1 fruit fly cellular context compared by ENCODE assay signal in genomic region chr3R:23167507-23168324, dm6.
A peak's percentile ranks its signal among the peaks of the same experiment; 100 is the strongest.
TF ChIP-seq lines count a peak whose summit lies in the region.

Irk1 (plus strand) TSS chr3R:23168317.

TF ChIP-seq in whole organism, embryonic, 481 proteins besides CTCF, POLR2A, EP300 and RAD21 (continued from another document and continues in another):
- peak; percentile 32; the same call in 1 of the 2 replicates for TF ChIP-seq vvl (GFP tag; IDR thresholded peaks at IDR 0.05; lab: Robert Waterston, UW)
- TF ChIP-seq Hsf (GFP tag; optimal IDR thresholded peaks at IDR 0.05; lab: Kevin White, UChicago), result no peak
- no peak for TF ChIP-seq CG1647 (GFP tag; optimal IDR thresholded peaks at IDR 0.05; lab: Kevin White, UChicago)
- no peak for TF ChIP-seq Ssrp (tag; optimal IDR thresholded peaks at IDR 0.05; lab: Kevin White, UChicago)
- TF ChIP-seq CG11456 (GFP tag; IDR thresholded peaks at IDR 0.05; lab: Robert Waterston, UW), result 0 out of 3 replicates have a peak, but pooled peaks have one; percentile 28
- TF ChIP-seq CG9932 (GFP tag; IDR thresholded peaks at IDR 0.05; lab: Robert Waterston, UW), result peak; percentile 31; the same call in 1 of the 2 replicates
- no peak for TF ChIP-seq HLHmδ (GFP tag; optimal IDR thresholded peaks at IDR 0.05; lab: Kevin White, UChicago)
- TF ChIP-seq eve (GFP tag; optimal IDR thresholded peaks at IDR 0.05; lab: Kevin White, UChicago), result no peak
- peak; percentile 14 for TF ChIP-seq CG7839 (tag; optimal IDR thresholded peaks at IDR 0.05; lab: Kevin White, UChicago)
- TF ChIP-seq CG34422 (GFP tag; IDR thresholded peaks at IDR 0.05; lab: Robert Waterston, UW), result peak; percentile 23; the same call in 1 of the 3 replicates
- TF ChIP-seq CG18599 (GFP tag; optimal IDR thresholded peaks at IDR 0.05; lab: Kevin White, UChicago), result no peak
- no peak for TF ChIP-seq CG1832 (GFP tag; optimal IDR thresholded peaks at IDR 0.05; lab: Kevin White, UChicago)
- TF ChIP-seq CG12299 (tag; optimal IDR thresholded peaks at IDR 0.05; lab: Kevin White, UChicago), result no peak
- TF ChIP-seq CG32767 (GFP tag; IDR thresholded peaks at IDR 0.05; lab: Robert Waterston, UW), result no peak
- peak; percentile 44 for TF ChIP-seq lmd (GFP tag; IDR thresholded peaks at IDR 0.05; lab: Robert Waterston, UW)
- TF ChIP-seq CrebB (tag; optimal IDR thresholded peaks at IDR 0.05; lab: Kevin White, UChicago), result no peak
- no peak for TF ChIP-seq abd-A (tag; optimal IDR thresholded peaks at IDR 0.05; lab: Kevin White, UChicago)
- TF ChIP-seq NC2α (GFP tag; optimal IDR thresholded peaks at IDR 0.05; lab: Kevin White, UChicago), result no peak
- TF ChIP-seq sqz (GFP tag; optimal IDR thresholded peaks at IDR 0.05; lab: Kevin White, UChicago), result peak; percentile 23
- no peak for TF ChIP-seq ham (GFP tag; IDR thresholded peaks at IDR 0.05; lab: Robert Waterston, UW)
- TF ChIP-seq dmrt99B (tag; optimal IDR thresholded peaks at IDR 0.05; lab: Kevin White, UChicago), result peak; percentile 2
- TF ChIP-seq ERR (GFP tag; optimal IDR thresholded peaks at IDR 0.05; lab: Kevin White, UChicago), result no peak
- peak; percentile 86; the same call in 2 of the 4 replicates for TF ChIP-seq chinmo (GFP tag; IDR thresholded peaks at IDR 0.05; lab: Robert Waterston, UW; ENCODE audit: partially characterized antibody)
- peak; percentile 32; the same call in 1 of the 2 replicates for TF ChIP-seq HLH3B (GFP tag; IDR thresholded peaks at IDR 0.05; lab: Robert Waterston, UW)
- no peak for TF ChIP-seq Nf-YC (tag; optimal IDR thresholded peaks at IDR 0.05; lab: Kevin White, UChicago)
- TF ChIP-seq lab (GFP tag; optimal IDR thresholded peaks at IDR 0.05; lab: Kevin White, UChicago), result peak; percentile 54
- no peak for TF ChIP-seq Fer2 (tag; optimal IDR thresholded peaks at IDR 0.05; lab: Kevin White, UChicago)
- peak; percentile 35 for TF ChIP-seq CG2120 (GFP tag; optimal IDR thresholded peaks at IDR 0.05; lab: Kevin White, UChicago)
- TF ChIP-seq CG2889 (GFP tag; IDR thresholded peaks at IDR 0.05; lab: Robert Waterston, UW), result no peak
- TF ChIP-seq kah (GFP tag; optimal IDR thresholded peaks at IDR 0.05; lab: Kevin White, UChicago), result no peak
- no peak for TF ChIP-seq CG14860 (GFP tag; IDR thresholded peaks at IDR 0.05; lab: Robert Waterston, UW; ENCODE audit: partially characterized antibody)
- no peak for TF ChIP-seq Mrtf (GFP tag; IDR thresholded peaks at IDR 0.05; lab: Robert Waterston, UW)
- no peak for TF ChIP-seq tin (GFP tag; optimal IDR thresholded peaks at IDR 0.05; lab: Kevin White, UChicago)
- TF ChIP-seq E2f1 (GFP tag; IDR thresholded peaks at IDR 0.05; lab: Robert Waterston, UW), result 0 out of 2 replicates have a peak, but pooled peaks have one; percentile 44
- TF ChIP-seq aop (GFP tag; IDR thresholded peaks at IDR 0.05; lab: Robert Waterston, UW), result no peak
- no peak for TF ChIP-seq luna (GFP tag; optimal IDR thresholded peaks at IDR 0.05; lab: Kevin White, UChicago)
- peak; percentile 46; the same call in 1 of the 2 replicates for TF ChIP-seq CG11085 (GFP tag; IDR thresholded peaks at IDR 0.05; lab: Robert Waterston, UW)
- no peak for TF ChIP-seq Myb (GFP tag; optimal IDR thresholded peaks at IDR 0.05; lab: Kevin White, UChicago)
- no peak for TF ChIP-seq dimm (GFP tag; IDR thresholded peaks at IDR 0.05; lab: Robert Waterston, UW)
- no peak for TF ChIP-seq CG12104 (GFP tag; optimal IDR thresholded peaks at IDR 0.05; lab: Kevin White, UChicago)
- TF ChIP-seq amos (GFP tag; IDR thresholded peaks at IDR 0.05; lab: Robert Waterston, UW; ENCODE audit: partially characterized antibody), result no peak
- 0 out of 3 replicates have a peak, but pooled peaks have one; percentile 23 for TF ChIP-seq CG7357 (GFP tag; IDR thresholded peaks at IDR 0.05; lab: Robert Waterston, UW)
- TF ChIP-seq schlank (tag; optimal IDR thresholded peaks at IDR 0.05; lab: Kevin White, UChicago), result no peak
- TF ChIP-seq bowl (GFP tag; IDR thresholded peaks at IDR 0.05; lab: Robert Waterston, UW), result no peak
- TF ChIP-seq caup (GFP tag; optimal IDR thresholded peaks at IDR 0.05; lab: Kevin White, UChicago; ENCODE audit: severe bottlenecking), result no peak
- no peak for TF ChIP-seq Xbp1 (GFP tag; optimal IDR thresholded peaks at IDR 0.05; lab: Kevin White, UChicago)
- no peak for TF ChIP-seq PHDP (tag; optimal IDR thresholded peaks at IDR 0.05; lab: Kevin White, UChicago)
- no peak for TF ChIP-seq CG11695 (GFP tag; IDR thresholded peaks at IDR 0.05; lab: Robert Waterston, UW)
- no peak for TF ChIP-seq CG6683 (GFP tag; optimal IDR thresholded peaks at IDR 0.05; lab: Kevin White, UChicago)
- no peak for TF ChIP-seq CG7928 (GFP tag; optimal IDR thresholded peaks at IDR 0.05; lab: Kevin White, UChicago)
- TF ChIP-seq CG16815 (GFP tag; optimal IDR thresholded peaks at IDR 0.05; lab: Kevin White, UChicago), result no peak
- TF ChIP-seq ttk (GFP tag; IDR thresholded peaks at IDR 0.05; lab: Robert Waterston, UW), result no peak
- peak; percentile 31; the same call in 1 of the 2 replicates for TF ChIP-seq Ptx1 (GFP tag; IDR thresholded peaks at IDR 0.05; lab: Robert Waterston, UW)
- no peak for TF ChIP-seq CG33213 (GFP tag; optimal IDR thresholded peaks at IDR 0.05; lab: Kevin White, UChicago)
- no peak for TF ChIP-seq slbo (GFP tag; IDR thresholded peaks at IDR 0.05; lab: Robert Waterston, UW)
- TF ChIP-seq corto (GFP tag; optimal IDR thresholded peaks at IDR 0.05; lab: Kevin White, UChicago), result no peak
- no peak for TF ChIP-seq CG17829 (tag; optimal IDR thresholded peaks at IDR 0.05; lab: Kevin White, UChicago)
- peak; percentile 98 for TF ChIP-seq Adf1 (GFP tag; IDR thresholded peaks at IDR 0.05; lab: Robert Waterston, UW)
- TF ChIP-seq CG1529 (GFP tag; optimal IDR thresholded peaks at IDR 0.05; lab: Kevin White, UChicago), result no peak
- peak; percentile 8 for TF ChIP-seq gem (tag; optimal IDR thresholded peaks at IDR 0.05; lab: Kevin White, UChicago)
- no peak for TF ChIP-seq CG4424 (GFP tag; optimal IDR thresholded peaks at IDR 0.05; lab: Kevin White, UChicago)
- peak; percentile 9 for TF ChIP-seq CG12769 (tag; optimal IDR thresholded peaks at IDR 0.05; lab: Kevin White, UChicago)
- no peak for TF ChIP-seq klu (GFP tag; IDR thresholded peaks at IDR 0.05; lab: Robert Waterston, UW)
- TF ChIP-seq lov (optimal IDR thresholded peaks at IDR 0.05; lab: Kevin White, UChicago), result no peak
- TF ChIP-seq lov (GFP tag; IDR thresholded peaks at IDR 0.05; lab: Robert Waterston, UW), result no peak
- TF ChIP-seq rib (GFP tag; IDR thresholded peaks at IDR 0.05; lab: Robert Waterston, UW), result no peak
- TF ChIP-seq pho (GFP tag; optimal IDR thresholded peaks at IDR 0.05; lab: Kevin White, UChicago), result no peak
- TF ChIP-seq prd (optimal IDR thresholded peaks at IDR 0.05; lab: Kevin White, UChicago), result no peak
- TF ChIP-seq prd (GFP tag; IDR thresholded peaks at IDR 0.05; lab: Robert Waterston, UW), result no peak
- TF ChIP-seq emc (GFP tag; optimal IDR thresholded peaks at IDR 0.05; lab: Kevin White, UChicago), result no peak
- TF ChIP-seq CG10565 (GFP tag; optimal IDR thresholded peaks at IDR 0.05; lab: Kevin White, UChicago), result no peak
- TF ChIP-seq Dek (tag; optimal IDR thresholded peaks at IDR 0.05; lab: Kevin White, UChicago), result no peak
- no peak for TF ChIP-seq Mes4 (GFP tag; optimal IDR thresholded peaks at IDR 0.05; lab: Kevin White, UChicago)
- TF ChIP-seq Hr51 (GFP tag; optimal IDR thresholded peaks at IDR 0.05; lab: Kevin White, UChicago), result no peak
- TF ChIP-seq Sry-β (GFP tag; optimal IDR thresholded peaks at IDR 0.05; lab: Kevin White, UChicago), result no peak
- TF ChIP-seq CG32772 (GFP tag; IDR thresholded peaks at IDR 0.05; lab: Robert Waterston, UW), result 0 out of 2 replicates have a peak, but pooled peaks have one; percentile 5
- peak; percentile 12; the same call in 1 of the 2 replicates for TF ChIP-seq sisA (GFP tag; IDR thresholded peaks at IDR 0.05; lab: Robert Waterston, UW)
- peak in 1 of 2 experiments; percentile 9 for TF ChIP-seq dpn (GFP tag; optimal IDR thresholded peaks at IDR 0.05; lab: Kevin White, UChicago)
- TF ChIP-seq pnt (GFP tag; optimal IDR thresholded peaks at IDR 0.05; lab: Kevin White, UChicago), result no peak
- no peak for TF ChIP-seq vfl (GFP tag; optimal IDR thresholded peaks at IDR 0.05; lab: Kevin White, UChicago)
- no peak for TF ChIP-seq CG16863 (GFP tag; optimal IDR thresholded peaks at IDR 0.05; lab: Kevin White, UChicago)
- TF ChIP-seq CG17612 (GFP tag; IDR thresholded peaks at IDR 0.05; lab: Robert Waterston, UW), result no peak
- TF ChIP-seq NfI (GFP tag; optimal IDR thresholded peaks at IDR 0.05; lab: Kevin White, UChicago), result no peak
- TF ChIP-seq chif (GFP tag; optimal IDR thresholded peaks at IDR 0.05; lab: Kevin White, UChicago), result no peak
- TF ChIP-seq zen2 (GFP tag; IDR thresholded peaks at IDR 0.05; lab: Robert Waterston, UW; ENCODE audit: partially characterized antibody), result no peak
- TF ChIP-seq YL-1 (GFP tag; optimal IDR thresholded peaks at IDR 0.05; lab: Kevin White, UChicago), result no peak
- no peak for TF ChIP-seq exex (tag; optimal IDR thresholded peaks at IDR 0.05; lab: Kevin White, UChicago)
- TF ChIP-seq Trl (optimal IDR thresholded peaks at IDR 0.05; lab: Kevin White, UChicago), result no peak
- TF ChIP-seq Trl (GFP tag; optimal IDR thresholded peaks at IDR 0.05; lab: Kevin White, UChicago), result no peak
- TF ChIP-seq hb (GFP tag; IDR thresholded peaks at IDR 0.05; lab: Robert Waterston, UW; ENCODE audit: partially characterized antibody), result no peak
- TF ChIP-seq nom (GFP tag; optimal IDR thresholded peaks at IDR 0.05; lab: Kevin White, UChicago), result no peak
- no peak for TF ChIP-seq MTF-1 (GFP tag; optimal IDR thresholded peaks at IDR 0.05; lab: Kevin White, UChicago; ENCODE audit: borderline replicate concordance)
- TF ChIP-seq CG11560 (tag; IDR thresholded peaks at IDR 0.05; lab: Robert Waterston, UW), result no peak
- no peak for TF ChIP-seq zen (tag; optimal IDR thresholded peaks at IDR 0.05; lab: Kevin White, UChicago)
- 0 out of 3 replicates have a peak, but pooled peaks have one; percentile 25 for TF ChIP-seq ase (GFP tag; IDR thresholded peaks at IDR 0.05; lab: Robert Waterston, UW)
- no peak for TF ChIP-seq Elba2 (GFP tag; optimal IDR thresholded peaks at IDR 0.05; lab: Kevin White, UChicago)
- no peak for TF ChIP-seq ewg (GFP tag; optimal IDR thresholded peaks at IDR 0.05; lab: Kevin White, UChicago)
- no peak for TF ChIP-seq kni (GFP tag; optimal IDR thresholded peaks at IDR 0.05; lab: Kevin White, UChicago)
- TF ChIP-seq CG13894 (tag; optimal IDR thresholded peaks at IDR 0.05; lab: Kevin White, UChicago), result no peak
- no peak for TF ChIP-seq phol (tag; optimal IDR thresholded peaks at IDR 0.05; lab: Kevin White, UChicago)
- TF ChIP-seq sima (GFP tag; optimal IDR thresholded peaks at IDR 0.05; lab: Kevin White, UChicago), result no peak
- TF ChIP-seq jumu (GFP tag; optimal IDR thresholded peaks at IDR 0.05; lab: Kevin White, UChicago), result no peak
- TF ChIP-seq yki (optimal IDR thresholded peaks at IDR 0.05; lab: Kevin White, UChicago), result no peak
- TF ChIP-seq Nf-YB (GFP tag; optimal IDR thresholded peaks at IDR 0.05; lab: Kevin White, UChicago), result no peak
- TF ChIP-seq Max (GFP tag; optimal IDR thresholded peaks at IDR 0.05; lab: Kevin White, UChicago), result no peak
- no peak for TF ChIP-seq Dad (GFP tag; optimal IDR thresholded peaks at IDR 0.05; lab: Kevin White, UChicago)
- TF ChIP-seq Hmr (GFP tag; optimal IDR thresholded peaks at IDR 0.05; lab: Kevin White, UChicago), result peak; percentile 7
- TF ChIP-seq CoRest (tag; optimal IDR thresholded peaks at IDR 0.05; lab: Kevin White, UChicago), result no peak
- TF ChIP-seq CG10321 (GFP tag; IDR thresholded peaks at IDR 0.05; lab: Robert Waterston, UW), result no peak
- no peak for TF ChIP-seq tgo (GFP tag; IDR thresholded peaks at IDR 0.05; lab: Robert Waterston, UW)
- TF ChIP-seq Med (GFP tag; lab: Kevin White, UChicago), result peak; percentile 83
- no peak for TF ChIP-seq crp (GFP tag; optimal IDR thresholded peaks at IDR 0.05; lab: Kevin White, UChicago)
- no peak; the same call in 1 of the 2 replicates for TF ChIP-seq CG13287 (GFP tag; IDR thresholded peaks at IDR 0.05; lab: Robert Waterston, UW; ENCODE audit: partially characterized antibody)
- TF ChIP-seq CG9727 (GFP tag; optimal IDR thresholded peaks at IDR 0.05; lab: Kevin White, UChicago), result no peak
- no peak for TF ChIP-seq CG3995 (GFP tag; optimal IDR thresholded peaks at IDR 0.05; lab: Kevin White, UChicago)
- TF ChIP-seq CG8388 (GFP tag; optimal IDR thresholded peaks at IDR 0.05; lab: Kevin White, UChicago), result no peak
- no peak for TF ChIP-seq dan (GFP tag; IDR thresholded peaks at IDR 0.05; lab: Robert Waterston, UW)
- no peak for TF ChIP-seq CG17328 (GFP tag; IDR thresholded peaks at IDR 0.05; lab: Robert Waterston, UW)
- TF ChIP-seq Drgx (GFP tag; IDR thresholded peaks at IDR 0.05; lab: Robert Waterston, UW), result peak; percentile 23; the same call in 1 of the 2 replicates
- no peak for TF ChIP-seq CG5953 (GFP tag; IDR thresholded peaks at IDR 0.05; lab: Robert Waterston, UW)
- TF ChIP-seq CG6854 (GFP tag; optimal IDR thresholded peaks at IDR 0.05; lab: Kevin White, UChicago), result no peak
- TF ChIP-seq CG4404 (GFP tag; IDR thresholded peaks at IDR 0.05; lab: Robert Waterston, UW), result no peak
- no peak for TF ChIP-seq wdn (GFP tag; IDR thresholded peaks at IDR 0.05; lab: Robert Waterston, UW)
- no peak for TF ChIP-seq org-1 (GFP tag; optimal IDR thresholded peaks at IDR 0.05; lab: Kevin White, UChicago)
- no peak for TF ChIP-seq CG2116 (GFP tag; optimal IDR thresholded peaks at IDR 0.05; lab: Kevin White, UChicago)
- no peak for TF ChIP-seq CG6654 (GFP tag; optimal IDR thresholded peaks at IDR 0.05; lab: Kevin White, UChicago)
- TF ChIP-seq ara (GFP tag; IDR thresholded peaks at IDR 0.05; lab: Robert Waterston, UW), result peak; percentile 17; the same call in 1 of the 2 replicates
- no peak for TF ChIP-seq gsb (GFP tag; IDR thresholded peaks at IDR 0.05; lab: Robert Waterston, UW)
- TF ChIP-seq CG32532 (GFP tag; IDR thresholded peaks at IDR 0.05; lab: Robert Waterston, UW), result peak; percentile 57; the same call in 1 of the 2 replicates
- TF ChIP-seq CG10366 (GFP tag; IDR thresholded peaks at IDR 0.05; lab: Robert Waterston, UW), result peak; percentile 29; the same call in 1 of the 2 replicates
- no peak for TF ChIP-seq pum (GFP tag; optimal IDR thresholded peaks at IDR 0.05; lab: Kevin White, UChicago)
- no peak for TF ChIP-seq Abd-B (GFP tag; optimal IDR thresholded peaks at IDR 0.05; lab: Kevin White, UChicago)
- no peak for TF ChIP-seq kay (GFP tag; optimal IDR thresholded peaks at IDR 0.05; lab: Kevin White, UChicago)
- no peak for TF ChIP-seq Sox100B (GFP tag; optimal IDR thresholded peaks at IDR 0.05; lab: Kevin White, UChicago)
- no peak for TF ChIP-seq CG3065 (GFP tag; optimal IDR thresholded peaks at IDR 0.05; lab: Kevin White, UChicago)
- no peak for TF ChIP-seq Oli (tag; optimal IDR thresholded peaks at IDR 0.05; lab: Kevin White, UChicago)
